Worm (Caenorhabditis elegans): ENCODE results near the gene F09E5.12.

Gene F09E5.12

DNA sequence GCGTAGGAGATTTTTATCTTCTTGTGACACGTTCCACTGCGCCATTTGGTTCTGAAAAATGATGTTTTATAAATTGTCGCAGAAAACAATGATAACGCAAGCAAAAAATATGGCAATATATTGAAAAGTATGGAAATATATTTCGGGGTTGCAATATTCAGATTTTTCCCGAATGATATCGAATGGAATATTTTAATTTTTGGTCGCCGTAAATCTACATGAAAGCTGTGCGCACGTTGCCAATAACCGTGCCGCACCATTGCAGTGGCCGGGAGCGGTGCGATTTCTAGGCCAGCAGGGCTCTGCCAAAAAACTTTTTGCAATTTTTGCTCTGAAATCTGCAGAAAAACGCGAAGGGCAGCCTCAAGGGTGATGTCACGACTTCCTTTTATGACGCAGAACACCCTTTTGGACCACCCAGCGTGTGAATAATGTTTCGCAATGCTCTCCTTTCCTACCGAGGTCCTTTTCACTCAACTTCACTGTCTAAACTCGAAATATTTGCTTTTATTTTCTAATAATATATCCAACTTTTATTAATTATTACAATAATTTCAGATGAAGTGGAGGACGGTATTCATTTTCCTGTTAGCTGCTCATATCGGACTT lies 12.3 kb downstream of the F09E5.12 start, which contains the start of the genes F09E5.11 and bmy-1 (continued):
- TF ChIP-seq saeg-2 (GFP tag; IDR thresholded peaks at IDR 0.05): peak; percentile 60; the same call in 1 of the 2 replicates
- TF ChIP-seq fkh-10 (GFP tag; optimal IDR thresholded peaks at IDR 0.05): peak; percentile 61
- TF ChIP-seq snpc-4 (tag; optimal IDR thresholded peaks at IDR 0.05): no peak
- no peak for TF ChIP-seq mdt-29 (GFP tag; IDR thresholded peaks at IDR 0.05)
- TF ChIP-seq ctbp-1 (GFP tag; IDR thresholded peaks at IDR 0.05): 0 out of 2 replicates have a peak, but pooled peaks have one; percentile 54
- no peak for TF ChIP-seq lir-3 (tag; optimal IDR thresholded peaks at IDR 0.05)
- TF ChIP-seq egl-43 (GFP tag; IDR thresholded peaks at IDR 0.05): no peak
- peak; percentile 23; the same call in 1 of the 2 replicates for TF ChIP-seq lim-7 (GFP tag; IDR thresholded peaks at IDR 0.05)
- no peak for TF ChIP-seq nhr-111 (GFP tag; optimal IDR thresholded peaks at IDR 0.05)
- no peak for TF ChIP-seq zip-2 (tag; optimal IDR thresholded peaks at IDR 0.05)
- peak in 1 of 2 experiments; percentile 85 for TF ChIP-seq lsy-2 (tag; optimal IDR thresholded peaks at IDR 0.05)
- peak; percentile 53 for TF ChIP-seq nhr-28 (tag; optimal IDR thresholded peaks at IDR 0.05)
- TF ChIP-seq ZK337.2 (GFP tag; IDR thresholded peaks at IDR 0.05): peak; percentile 93
- TF ChIP-seq lin-38 (GFP tag; IDR thresholded peaks at IDR 0.05): peak; percentile 78
- no peak for TF ChIP-seq nhr-42 (GFP tag; IDR thresholded peaks at IDR 0.05)
- TF ChIP-seq gei-8 (GFP tag; optimal IDR thresholded peaks at IDR 0.05): no peak
- TF ChIP-seq mdl-1 (tag; optimal IDR thresholded peaks at IDR 0.05): peak in 1 of 2 experiments; percentile 36
- no peak for TF ChIP-seq D1046.2 (GFP tag; IDR thresholded peaks at IDR 0.05)
- peak; percentile 19 for TF ChIP-seq ama-1 (optimal IDR thresholded peaks at IDR 0.05)
- TF ChIP-seq Y5F2A.4 (GFP tag; optimal IDR thresholded peaks at IDR 0.05): no peak
- no peak for TF ChIP-seq F49E8.2 (tag; optimal IDR thresholded peaks at IDR 0.05; ENCODE audit: borderline replicate concordance)
- TF ChIP-seq daf-8 (GFP tag; IDR thresholded peaks at IDR 0.05): no peak
- TF ChIP-seq vab-7 (GFP tag; IDR thresholded peaks at IDR 0.05): peak; percentile 82
- TF ChIP-seq zfp-3 (GFP tag; conservative IDR thresholded peaks at IDR 0.05): 0 out of 2 replicates have a peak, but pooled peaks have one; percentile 14
- no peak for TF ChIP-seq zag-1 (tag; optimal IDR thresholded peaks at IDR 0.05)
- TF ChIP-seq mep-1 (tag; optimal IDR thresholded peaks at IDR 0.05): peak; percentile 81
- TF ChIP-seq nhr-77 (tag; optimal IDR thresholded peaks at IDR 0.05): peak; percentile 70
- no peak for TF ChIP-seq zfp-2 (tag; optimal IDR thresholded peaks at IDR 0.05)
- peak; percentile 74; the same call in 1 of the 2 replicates for TF ChIP-seq Y48G9A.11 (GFP tag; IDR thresholded peaks at IDR 0.05)
- 0 out of 2 replicates have a peak, but pooled peaks have one; percentile 59 for TF ChIP-seq snpc-1.2 (GFP tag; IDR thresholded peaks at IDR 0.05)
- peak; percentile 34 for TF ChIP-seq spr-1 (tag; optimal IDR thresholded peaks at IDR 0.05)
- peak; percentile 2 for TF ChIP-seq nhr-25 (tag; optimal IDR thresholded peaks at IDR 0.05; ENCODE audit: borderline replicate concordance, insufficient read depth)
- TF ChIP-seq sdz-12 (GFP tag; optimal IDR thresholded peaks at IDR 0.05): peak; percentile 27
- TF ChIP-seq ceh-82 (tag; optimal IDR thresholded peaks at IDR 0.05): no peak
- TF ChIP-seq nhr-6 (tag; optimal IDR thresholded peaks at IDR 0.05): peak; percentile 70
- peak; percentile 67 for TF ChIP-seq pha-4 (GFP tag; IDR thresholded peaks at IDR 0.05)
- TF ChIP-seq pha-4 (tag; optimal IDR thresholded peaks at IDR 0.05): no peak
- no peak for TF ChIP-seq lin-29 (GFP tag; IDR thresholded peaks at IDR 0.05)
- TF ChIP-seq tra-1 (GFP tag; IDR thresholded peaks at IDR 0.05): peak; percentile 75; the same call in 1 of the 2 replicates
- 0 out of 2 replicates have a peak, but pooled peaks have one; percentile 15 for TF ChIP-seq php-3 (GFP tag; IDR thresholded peaks at IDR 0.05)
- TF ChIP-seq spr-3 (GFP tag; optimal IDR thresholded peaks at IDR 0.05): no peak
- TF ChIP-seq aly-2 (tag; optimal IDR thresholded peaks at IDR 0.05): no peak
- TF ChIP-seq unc-39 (tag; optimal IDR thresholded peaks at IDR 0.05): no peak
- peak; percentile 98 for TF ChIP-seq unc-130 (GFP tag; optimal IDR thresholded peaks at IDR 0.05)
- no peak for TF ChIP-seq ztf-7 (tag; optimal IDR thresholded peaks at IDR 0.05)
- TF ChIP-seq F44E2.7 (GFP tag; IDR thresholded peaks at IDR 0.05): no peak
- no peak for TF ChIP-seq daf-16 (GFP tag; optimal IDR thresholded peaks at IDR 0.05)
- no peak for TF ChIP-seq daf-16 (tag; optimal IDR thresholded peaks at IDR 0.05)
- peak; percentile 99 for TF ChIP-seq mes-2 (tag; optimal IDR thresholded peaks at IDR 0.05; ENCODE audit: poor library complexity, severe bottlenecking)
- no peak for TF ChIP-seq zip-11 (GFP tag; IDR thresholded peaks at IDR 0.05)
- TF ChIP-seq nhr-48 (tag; optimal IDR thresholded peaks at IDR 0.05): peak; percentile 7
